Worm (Caenorhabditis elegans) whole organism, L4/young adult: ENCODE measurements around the gene C15C7.6.

Source experiments
- W03F9.2 ChIP-seq: fragments of 150-350 bp; optimal IDR thresholded peaks from 2 replicates; lab custom pipeline; 2014; ENCODE audit warnings: missing biosample characterization, missing genetic modification characterization
- dao-5 ChIP-seq: sonication (generic microtip); optimal IDR thresholded peaks from 2 replicates; lab custom pipeline; 2016; ENCODE audit warnings: missing genotype, missing genetic modification characterization, moderate library complexity, missing compliant biosample characterization
- him-1 ChIP-seq: sonication (generic microtip); optimal IDR thresholded peaks from 2 replicates; lab custom pipeline; 2016; ENCODE audit warnings: missing genotype, missing genetic modification reagents, missing genetic modification characterization, missing compliant biosample characterization

ce11 chrX:3159542-3159941 is 10.8 kb downstream of the C15C7.6 start, which contains the start of gene gcc-1:
- no peak for TF ChIP-seq W03F9.2
- no peak for TF ChIP-seq him-1
- no peak for TF ChIP-seq dao-5 (tag; lab: Kevin White, UChicago)
